Worm (Caenorhabditis elegans) whole organism, L1 larva: ENCODE measurements around the gene aex-4.

Experiments used
- C34B4.2 ChIP-seq: sonication (generic microtip); optimal IDR thresholded peaks from 2 replicates; lab custom pipeline; 2017; ENCODE audit warnings: mild to moderate bottlenecking, missing genetic modification characterization, missing compliant biosample characterization
- Y116A8C.19 ChIP-seq: sonication (generic microtip); optimal IDR thresholded peaks from 2 replicates; lab custom pipeline; 2016; ENCODE audit warnings: missing compliant biosample characterization, missing genetic modification characterization, borderline replicate concordance
- aha-1 ChIP-seq: fragments of 150-350 bp; optimal IDR thresholded peaks from 2 replicates; lab custom pipeline; 2014; ENCODE audit warnings: missing biosample characterization, missing genetic modification characterization
- aly-2 ChIP-seq: fragments of 150-350 bp; optimal IDR thresholded peaks from 2 replicates; lab custom pipeline; 2014; ENCODE audit warnings: missing biosample characterization, missing genetic modification characterization
- ama-1 ChIP-seq: fragments of 150-350 bp; optimal IDR thresholded peaks from 2 replicates; lab custom pipeline; 2014
- blmp-1 ChIP-seq: fragments of 150-350 bp; optimal IDR thresholded peaks from 2 replicates; lab custom pipeline; 2014; ENCODE audit warnings: missing biosample characterization, missing genetic modification characterization
- ceh-8 ChIP-seq: fragments of 200-800 bp; sonication (Bioruptor generic); optimal IDR thresholded peaks from 2 replicates; lab custom pipeline; 2018; ENCODE audit warnings: mild to moderate bottlenecking, missing genetic modification characterization, moderate library complexity, missing compliant biosample characterization
- ces-1 ChIP-seq: fragments of 150-350 bp; optimal IDR thresholded peaks from 2 replicates; lab custom pipeline; 2014; ENCODE audit warnings: missing biosample characterization, missing genetic modification reagents, missing genetic modification characterization
- dpl-1 ChIP-seq, 3 experiments: fragments of 150-350 bp in 2 of 3; sonication (generic microtip) in 1 of 3; optimal IDR thresholded peaks; 2 replicates each; lab custom pipeline; 2014 to 2017; ENCODE audit warnings: missing biosample characterization in 3 of 3, missing genetic modification characterization in 3 of 3, missing genetic modification reagents in 3 of 3
- dsc-1 ChIP-seq: sonication (generic microtip); optimal IDR thresholded peaks from 2 replicates; lab custom pipeline; 2016; ENCODE audit warnings: mild to moderate bottlenecking, missing genetic modification characterization, missing compliant biosample characterization
- egl-27 ChIP-seq, 2 experiments: fragments of 150-350 bp in 1 of 2; sonication (generic microtip); optimal IDR thresholded peaks; 3 replicates each; lab custom pipeline; 2017 to 2018; ENCODE audit warnings: missing biosample characterization in 2 of 2, missing genetic modification characterization in 2 of 2, missing genetic modification reagents in 2 of 2
- elt-2 ChIP-seq: sonication (generic microtip); optimal IDR thresholded peaks from 2 replicates; lab custom pipeline; 2016; ENCODE audit warnings: missing genetic modification characterization, mild to moderate bottlenecking, inconsistent platforms, missing compliant biosample characterization, missing genetic modification reagents
- elt-3 ChIP-seq, 6 experiments: fragments of 150-350 bp in 1 of 6; sonication (generic microtip); optimal IDR thresholded peaks; 2 replicates each; lab custom pipeline; 2017 to 2018; ENCODE audit warnings: missing biosample characterization in 6 of 6, missing genetic modification characterization in 6 of 6, inconsistent platforms in 1 of 6
- fos-1 ChIP-seq: fragments of 150-350 bp; optimal IDR thresholded peaks from 2 replicates; lab custom pipeline; 2014; ENCODE audit warnings: missing biosample characterization, missing genetic modification characterization
- hpl-2 ChIP-seq: fragments of 150-350 bp; optimal IDR thresholded peaks from 2 replicates; lab custom pipeline; 2014; ENCODE audit warnings: missing biosample characterization, missing genetic modification reagents, missing genetic modification characterization
- irx-1 ChIP-seq: sonication (generic microtip); optimal IDR thresholded peaks from 2 replicates; lab custom pipeline; 2016; ENCODE audit warnings: missing genetic modification characterization, missing compliant biosample characterization
- isw-1 ChIP-seq: fragments of 200-800 bp; sonication (Bioruptor generic); IDR thresholded peaks from 2 replicates; pipeline ENCODE4 v1.3.6; 2022; ENCODE audit warnings: missing genetic modification characterization, missing compliant biosample characterization
- jun-1 ChIP-seq: fragments of 150-350 bp; optimal IDR thresholded peaks from 2 replicates; lab custom pipeline; 2014; ENCODE audit warnings: missing biosample characterization, missing genetic modification reagents, missing genetic modification characterization
- lin-14 ChIP-seq: fragments of 200-800 bp; sonication (Bioruptor generic); optimal IDR thresholded peaks from 2 replicates; lab custom pipeline; 2018; ENCODE audit warnings: mild to moderate bottlenecking, missing genetic modification characterization, moderate library complexity, missing compliant biosample characterization
- lir-3 ChIP-seq: sonication (generic microtip); optimal IDR thresholded peaks from 2 replicates; lab custom pipeline; 2016; ENCODE audit warnings: mild to moderate bottlenecking, missing genetic modification characterization, moderate library complexity, missing compliant biosample characterization; ENCODE audit not compliant: poor library complexity
- lsy-2 ChIP-seq, 2 experiments: fragments of 150-350 bp; optimal IDR thresholded peaks; 2 replicates each; lab custom pipeline; 2014; ENCODE audit warnings: missing biosample characterization in 2 of 2, missing genetic modification characterization in 2 of 2
- mep-1 ChIP-seq: fragments of 150-350 bp; optimal IDR thresholded peaks from 2 replicates; lab custom pipeline; 2014; ENCODE audit warnings: missing biosample characterization, missing genetic modification characterization
- nhr-12 ChIP-seq: sonication (generic microtip); optimal IDR thresholded peaks from 2 replicates; lab custom pipeline; 2017; ENCODE audit warnings: missing biosample characterization, missing genetic modification characterization
- nhr-47 ChIP-seq: sonication (generic microtip); optimal IDR thresholded peaks from 2 replicates; lab custom pipeline; 2016; ENCODE audit warnings: mild to moderate bottlenecking, missing genetic modification characterization, moderate library complexity, missing compliant biosample characterization
- nhr-76 ChIP-seq: sonication (generic microtip); optimal IDR thresholded peaks from 2 replicates; lab custom pipeline; 2017; ENCODE audit warnings: missing biosample characterization, missing genetic modification characterization
- nhr-84 ChIP-seq: sonication (generic microtip); optimal IDR thresholded peaks from 2 replicates; lab custom pipeline; 2017; ENCODE audit warnings: missing biosample characterization, missing genetic modification characterization
- nhr-85 ChIP-seq: sonication (generic microtip); peaks from one replicate; lab custom pipeline; 2016; ENCODE audit warnings: missing genetic modification characterization, inconsistent platforms, missing compliant biosample characterization
- pag-3 ChIP-seq: sonication (generic microtip); optimal IDR thresholded peaks from 2 replicates; lab custom pipeline; 2017; ENCODE audit warnings: missing genetic modification characterization, mild to moderate bottlenecking, missing compliant biosample characterization, antibody characterized with exemption, borderline replicate concordance; ENCODE audit not compliant: insufficient read depth
- snu-23 ChIP-seq: sonication (generic microtip); optimal IDR thresholded peaks from 2 replicates; lab custom pipeline; 2016; ENCODE audit warnings: missing genetic modification characterization, missing compliant biosample characterization
- sox-4 ChIP-seq: sonication (generic microtip); optimal IDR thresholded peaks from 2 replicates; lab custom pipeline; 2016; ENCODE audit warnings: missing genetic modification characterization, missing compliant biosample characterization
- tlp-1 ChIP-seq: fragments of 150-350 bp; optimal IDR thresholded peaks from 2 replicates; lab custom pipeline; 2014; ENCODE audit warnings: missing biosample characterization, missing genetic modification characterization
- unc-130 ChIP-seq: fragments of 150-350 bp; optimal IDR thresholded peaks from 2 replicates; lab custom pipeline; 2017; ENCODE audit warnings: missing biosample characterization, missing genetic modification characterization, inconsistent platforms
- unc-98 ChIP-seq: fragments of 200-800 bp; sonication (Bioruptor generic); IDR thresholded peaks from 2 replicates; pipeline ENCODE4 v1.3.6; 2022; ENCODE audit warnings: missing genetic modification characterization, missing compliant biosample characterization
- xbp-1 ChIP-seq: sonication (generic microtip); optimal IDR thresholded peaks from 2 replicates; lab custom pipeline; 2016; ENCODE audit warnings: missing genetic modification characterization, missing compliant biosample characterization
- zag-1 ChIP-seq: fragments of 150-350 bp; optimal IDR thresholded peaks from 2 replicates; lab custom pipeline; 2014; ENCODE audit warnings: missing biosample characterization, missing genetic modification characterization
- ztf-11 ChIP-seq, 2 experiments: sonication (generic microtip); optimal IDR thresholded peaks; 2 replicates each; lab custom pipeline; 2016 to 2017; ENCODE audit warnings: missing genetic modification characterization in 2 of 2, missing biosample characterization in 1 of 2, missing compliant biosample characterization in 1 of 2
- ztf-4 ChIP-seq: fragments of 150-350 bp; optimal IDR thresholded peaks from 2 replicates; lab custom pipeline; 2014; ENCODE audit warnings: missing biosample characterization, missing genetic modification characterization

The aex-4 gene

DNA sequence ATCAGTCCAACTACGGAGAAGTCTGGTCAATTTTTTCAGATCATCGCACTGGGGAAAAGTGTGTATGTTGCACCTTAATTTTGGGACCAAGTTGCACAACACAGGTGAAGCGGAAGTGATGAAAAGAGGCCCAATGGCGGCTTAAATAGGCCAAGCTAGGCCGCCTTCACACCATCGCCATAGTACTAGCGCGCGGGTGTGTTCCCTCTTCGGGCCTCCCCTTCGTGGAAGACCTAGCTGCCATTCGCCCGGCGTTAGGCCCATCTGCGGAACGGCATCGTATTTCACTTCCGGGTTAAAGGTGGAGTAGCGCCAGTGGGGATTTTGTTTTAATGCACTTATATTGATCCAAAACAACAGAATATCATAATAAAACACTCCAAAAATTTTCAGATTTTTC lies 30.7 kb downstream of the aex-4 start:
- TF ChIP-seq unc-98 (GFP tag; lab: Robert Waterston, UW) (no peak), ceh-8 (GFP tag; lab: Kevin White, UChicago) (no peak)

DNA sequence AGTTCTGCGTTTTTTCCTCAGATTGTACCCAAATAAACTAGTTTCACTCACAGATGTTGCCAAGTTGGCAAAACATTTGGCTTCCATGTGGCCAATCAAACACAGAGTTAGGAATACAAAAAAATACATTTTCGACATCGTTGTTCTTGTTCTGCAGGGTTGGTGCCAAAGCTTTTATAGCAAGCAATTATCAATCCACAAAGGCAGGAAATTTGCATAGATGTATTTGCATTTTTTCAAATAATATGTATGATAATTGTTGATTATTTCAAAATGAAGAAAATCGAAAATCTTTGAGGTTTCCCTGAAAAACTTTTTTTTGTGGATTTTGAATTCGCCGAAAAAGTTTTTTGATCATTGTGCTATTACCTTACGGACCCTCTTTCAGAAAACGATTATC lies 33.3 kb downstream of the aex-4 start, which contains the start of gene T14G12.11:
T14G12.11 (minus strand) TSS at position 138 of the 400 bp plus-strand sequence.
- TF ChIP-seq jun-1 (tag; lab: Kevin White, UChicago) (no peak), lin-14 (GFP tag; lab: Kevin White, UChicago) (no peak), pag-3 (tag; lab: Kevin White, UChicago) (no peak), elt-3 (tag; optimal IDR thresholded peaks at IDR 0.05; lab: Kevin White, UChicago) (no peak), nhr-84 (tag; lab: Kevin White, UChicago) (no peak), ceh-8 (GFP tag; lab: Kevin White, UChicago) (no peak), fos-1 (tag; lab: Kevin White, UChicago) (no peak), unc-130 (no peak), hpl-2 (GFP tag; lab: Kevin White, UChicago) (no peak), nhr-76 (tag; lab: Kevin White, UChicago) (no peak), aha-1 (no peak), lir-3 (no peak), nhr-12 (tag; lab: Kevin White, UChicago) (no peak), ztf-4 (tag; lab: Kevin White, UChicago) (no peak), mep-1 (tag; lab: Kevin White, UChicago) (no peak), aly-2 (no peak), sox-4 (tag; lab: Kevin White, UChicago) (no peak), dsc-1 (no peak), elt-2 (no peak), isw-1 (GFP tag; lab: Robert Waterston, UW) (no peak)

- TF ChIP-seq ztf-11 (tag; optimal IDR thresholded peaks at IDR 0.05; lab: Kevin White, UChicago) (no peak), nhr-85 (no peak), zag-1 (no peak), irx-1 (no peak), Y116A8C.19 (no peak), nhr-47 (tag; lab: Kevin White, UChicago) (no peak), fos-1 (tag; lab: Kevin White, UChicago) (no peak), ama-1 (lab: Kevin White, UChicago) (no peak), C34B4.2 (tag; lab: Kevin White, UChicago) (no peak), xbp-1 (tag; lab: Kevin White, UChicago) (no peak), tlp-1 (tag; lab: Kevin White, UChicago) (no peak), ces-1 (no peak), egl-27 (tag; optimal IDR thresholded peaks at IDR 0.05; lab: Kevin White, UChicago) (no peak), dpl-1 (GFP tag; optimal IDR thresholded peaks at IDR 0.05; lab: Kevin White, UChicago) (no peak), dsc-1 (no peak), blmp-1 (no peak), sox-4 (tag; lab: Kevin White, UChicago) (no peak)
- TF ChIP-seq, all 84 proteins: peak for 0
Measured at ce11 chrX:3764295-3764694, 35.2 kb downstream of the aex-4 start, which contains the start of gene F47B7.3. TSS of gene F47B7.3 (minus strand) at chrX:3764395.

ce11 chrX:3766552-3766951 lies 37.5 kb downstream of the aex-4 start, which contains the start of gene F47B7.4:
TSS of gene F47B7.4 (minus strand) at chrX:3766652.
- no peak for TF ChIP-seq snu-23 (GFP tag; lab: Kevin White, UChicago)
- no peak for TF ChIP-seq pag-3 (tag; lab: Kevin White, UChicago)
- no peak for TF ChIP-seq fos-1 (tag; lab: Kevin White, UChicago)
- TF ChIP-seq lsy-2 (tag; optimal IDR thresholded peaks at IDR 0.05; lab: Kevin White, UChicago) = no peak
